Fruit fly (Drosophila melanogaster) whole organism, wandering third instar larva: Measurements from ENCODE around the gene CG12607.

Source experiments
- CG32264 ChIP-seq: fragments of 200-800 bp; sonication (Bioruptor generic); optimal IDR thresholded peaks from 2 replicates; lab custom pipeline; 2016; ENCODE audit warnings: missing biosample characterization, missing genetic modification characterization
- CG9705 ChIP-seq: fragments of 200-800 bp; sonication (Bioruptor generic); optimal IDR thresholded peaks from 2 replicates; lab custom pipeline; 2018; ENCODE audit warnings: missing biosample characterization, mild to moderate bottlenecking, missing genetic modification characterization
- CrebA ChIP-seq: fragments of 200-800 bp; sonication (Bioruptor generic); optimal IDR thresholded peaks from 2 replicates; lab custom pipeline; 2016; ENCODE audit warnings: missing biosample characterization, mild to moderate bottlenecking, missing genetic modification characterization, borderline replicate concordance
- Dfd ChIP-seq: fragments of >200 bp; optimal IDR thresholded peaks from 2 replicates; lab custom pipeline; 2017; ENCODE audit warnings: missing biosample characterization, missing genetic modification characterization
- GATAd ChIP-seq: sonication (Bioruptor generic); optimal IDR thresholded peaks from 2 replicates; lab custom pipeline; 2016; ENCODE audit warnings: missing biosample characterization, missing genetic modification characterization
- HLH106 ChIP-seq: fragments of 200-800 bp; optimal IDR thresholded peaks from 3 replicates; lab custom pipeline; 2019; ENCODE audit warnings: missing biosample characterization, mild to moderate bottlenecking, missing genetic modification characterization, moderate library complexity
- Hnf4 ChIP-seq: fragments of 200-800 bp; sonication (Bioruptor generic); optimal IDR thresholded peaks from 2 replicates; lab custom pipeline; 2016; ENCODE audit warnings: missing biosample characterization, mild to moderate bottlenecking, missing genetic modification characterization
- Hr83 ChIP-seq: fragments of 200-300 bp; sonication (Bioruptor generic); optimal IDR thresholded peaks from 2 replicates; lab custom pipeline; 2016; ENCODE audit warnings: missing biosample characterization, mild to moderate bottlenecking, missing genetic modification characterization, moderate library complexity; ENCODE audit not compliant: poor library complexity, severe bottlenecking
- Mio ChIP-seq: sonication (Bioruptor generic); optimal IDR thresholded peaks from 2 replicates; lab custom pipeline; 2016; ENCODE audit warnings: missing biosample characterization, missing genetic modification characterization
- Myc ChIP-seq: fragments of >200 bp; optimal IDR thresholded peaks from 2 replicates; lab custom pipeline; 2017
- N ChIP-seq: fragments of >200 bp; optimal IDR thresholded peaks from 2 replicates; lab custom pipeline; 2018; ENCODE audit warnings: missing biosample characterization, missing external identifiers, missing genetic modification characterization
- OdsH ChIP-seq: fragments of 200-800 bp; sonication (Bioruptor generic); optimal IDR thresholded peaks from 2 replicates; lab custom pipeline; 2016; ENCODE audit warnings: missing biosample characterization, mild to moderate bottlenecking, missing genetic modification characterization
- Sp1 ChIP-seq: fragments of 200-800 bp; sonication (Bioruptor generic); optimal IDR thresholded peaks from 3 replicates; lab custom pipeline; 2019; ENCODE audit warnings: missing biosample characterization, mild to moderate bottlenecking, missing genetic modification characterization, moderate library complexity
- Vsx2 ChIP-seq: fragments of 200-300, 225-300 bp; sonication (Bioruptor generic); optimal IDR thresholded peaks from 2 replicates; lab custom pipeline; 2018; ENCODE audit warnings: missing biosample characterization, missing genetic modification characterization; ENCODE audit not compliant: partially characterized antibody
- br ChIP-seq: fragments of 200-800 bp; sonication (Bioruptor generic); optimal IDR thresholded peaks from 2 replicates; lab custom pipeline; 2016; ENCODE audit warnings: missing biosample characterization, missing genetic modification characterization
- brk ChIP-seq: fragments of 200-800 bp; sonication (Bioruptor generic); optimal IDR thresholded peaks from 2 replicates; lab custom pipeline; 2016; ENCODE audit warnings: missing biosample characterization, mild to moderate bottlenecking, missing genetic modification characterization
- dl ChIP-seq, 2 experiments: fragments of 175-275, 200-275 bp in 1 of 2; fragments of 200-275 bp in 1 of 2; sonication (Bioruptor generic); optimal IDR thresholded peaks; lab custom pipeline; 2018; ENCODE audit warnings: mild to moderate bottlenecking in 2 of 2, missing biosample characterization in 2 of 2, missing genetic modification characterization in 2 of 2, moderate library complexity in 2 of 2; ENCODE audit not compliant: partially characterized antibody in 2 of 2, insufficient read depth in 1 of 2
- dmrt93B ChIP-seq: fragments of 200-800 bp; sonication (Bioruptor generic); optimal IDR thresholded peaks from 2 replicates; lab custom pipeline; 2018; ENCODE audit warnings: missing biosample characterization, mild to moderate bottlenecking, missing genetic modification characterization
- dsf ChIP-seq: sonication (Bioruptor generic); optimal IDR thresholded peaks from 2 replicates; lab custom pipeline; 2016; ENCODE audit warnings: missing biosample characterization, missing genetic modification characterization, borderline replicate concordance
- ey ChIP-seq: fragments of 200-800 bp; sonication (Bioruptor generic); optimal IDR thresholded peaks from 2 replicates; lab custom pipeline; 2016; ENCODE audit warnings: missing biosample characterization, missing genetic modification characterization
- foxo ChIP-seq, 2 experiments: fragments of 200-800 bp; sonication (Bioruptor generic); optimal IDR thresholded peaks; 2 replicates in 1 of 2; 3 replicates in 1 of 2; lab custom pipeline; 2016 to 2017; ENCODE audit warnings: missing biosample characterization in 2 of 2, missing genetic modification characterization in 2 of 2
- fru ChIP-seq: fragments of 200-800 bp; sonication (Bioruptor generic); optimal IDR thresholded peaks from 3 replicates; lab custom pipeline; 2016; ENCODE audit warnings: missing biosample characterization, mild to moderate bottlenecking, missing genetic modification characterization
- h ChIP-seq: fragments of 200-800 bp; sonication (Bioruptor generic); optimal IDR thresholded peaks from 3 replicates; lab custom pipeline; 2016; ENCODE audit warnings: missing biosample characterization, mild to moderate bottlenecking, missing genetic modification characterization
- jim ChIP-seq: fragments of 175-275, 200-325 bp; sonication (Bioruptor generic); optimal IDR thresholded peaks from 2 replicates; lab custom pipeline; 2016; ENCODE audit warnings: missing biosample characterization, mild to moderate bottlenecking, missing genetic modification characterization
- psq ChIP-seq: fragments of 200-800 bp; sonication (Bioruptor generic); optimal IDR thresholded peaks from 3 replicates; lab custom pipeline; 2017; ENCODE audit warnings: missing biosample characterization, mild to moderate bottlenecking, missing genetic modification characterization, moderate library complexity
- rgr ChIP-seq: fragments of 200-800 bp; sonication (Bioruptor generic); optimal IDR thresholded peaks from 3 replicates; lab custom pipeline; 2016; ENCODE audit warnings: missing biosample characterization, mild to moderate bottlenecking, missing genetic modification characterization
- sage ChIP-seq: fragments of 200-800 bp; sonication (Bioruptor generic); optimal IDR thresholded peaks from 2 replicates; lab custom pipeline; 2016; ENCODE audit warnings: missing biosample characterization, mild to moderate bottlenecking, missing genetic modification characterization
- sv ChIP-seq: fragments of 200-800 bp; sonication (Bioruptor generic); optimal IDR thresholded peaks from 3 replicates; lab custom pipeline; 2016; ENCODE audit warnings: missing biosample characterization, missing genetic modification characterization
- tai ChIP-seq: sonication (Bioruptor generic); optimal IDR thresholded peaks from 2 replicates; lab custom pipeline; 2016; ENCODE audit warnings: missing biosample characterization, missing genetic modification characterization
- usp ChIP-seq: fragments of >200 bp; optimal IDR thresholded peaks from 2 replicates; lab custom pipeline; 2017; ENCODE audit warnings: missing biosample characterization, missing genetic modification characterization
- woc ChIP-seq: sonication (Bioruptor generic); optimal IDR thresholded peaks from 2 replicates; lab custom pipeline; 2016; ENCODE audit warnings: missing biosample characterization, mild to moderate bottlenecking, missing genetic modification characterization

The CG12607 gene

dm6 chr3L:4466530-4466929, 20.2 kb downstream of the CG12607 start, which contains the start of gene CG32241:
Gene CG32241, minus strand, starts transcription at chr3L:4466630.
- TF ChIP-seq N (GFP tag; lab: Kevin White, UChicago) (no peak), Hr83 (no peak), Sp1 (GFP tag; lab: Kevin White, UChicago) (no peak), CG32264 (GFP tag; lab: Kevin White, UChicago) (no peak), foxo (GFP tag; optimal IDR thresholded peaks at IDR 0.05; lab: Kevin White, UChicago) (no peak), jim (GFP tag; lab: Kevin White, UChicago) (no peak), Myc (lab: Kevin White, UChicago) (no peak), ey (no peak), h (GFP tag; lab: Kevin White, UChicago) (no peak), dmrt93B (GFP tag; lab: Kevin White, UChicago) (no peak), sv (no peak), CrebA (GFP tag; lab: Kevin White, UChicago) (no peak), Vsx2 (no peak), brk (GFP tag; lab: Kevin White, UChicago) (no peak), dl (GFP tag; optimal IDR thresholded peaks at IDR 0.05; lab: Kevin White, UChicago; ENCODE audit: insufficient read depth in 1 of 2, partially characterized antibody in 2 of 2) (no peak), fru (GFP tag; lab: Kevin White, UChicago) (no peak), tai (GFP tag; lab: Kevin White, UChicago) (no peak), usp (no peak), br (GFP tag; lab: Kevin White, UChicago) (no peak)

- TF ChIP-seq br (GFP tag; lab: Kevin White, UChicago) = no peak
- TF ChIP-seq Dfd (GFP tag; lab: Kevin White, UChicago) = no peak
- no peak for TF ChIP-seq tai (GFP tag; lab: Kevin White, UChicago)
- TF ChIP-seq foxo (GFP tag; optimal IDR thresholded peaks at IDR 0.05; lab: Kevin White, UChicago) = no peak
- no peak for TF ChIP-seq CG32264 (GFP tag; lab: Kevin White, UChicago)
- no peak for TF ChIP-seq usp
- TF ChIP-seq Hnf4 (GFP tag; lab: Kevin White, UChicago) = no peak
- no peak for TF ChIP-seq CG9705 (GFP tag; lab: Kevin White, UChicago)
- no peak for TF ChIP-seq rgr (GFP tag; lab: Kevin White, UChicago)
- no peak for TF ChIP-seq psq (GFP tag; lab: Kevin White, UChicago)
- no peak for TF ChIP-seq h (GFP tag; lab: Kevin White, UChicago)
These were observed 23.3 kb downstream of the CG12607 start, which contains the start of gene CG32249 for dm6 chr3L:4469701-4470100. Gene CG32249, plus strand, starts transcription at chr3L:4470001.

dm6 chr3L:4471449-4471848, 25.1 kb downstream of the CG12607 start, which contains the start of gene CG32248:
Gene CG32248, plus strand, starts transcription at chr3L:4471749.
- TF ChIP-seq Hnf4 (GFP tag; lab: Kevin White, UChicago) = no peak
- TF ChIP-seq Sp1 (GFP tag; lab: Kevin White, UChicago) = no peak
- TF ChIP-seq tai (GFP tag; lab: Kevin White, UChicago) = no peak
- no peak for TF ChIP-seq HLH106 (tag; lab: Kevin White, UChicago)
- TF ChIP-seq br (GFP tag; lab: Kevin White, UChicago) = no peak
- no peak for TF ChIP-seq CG9705 (GFP tag; lab: Kevin White, UChicago)
- no peak for TF ChIP-seq fru (GFP tag; lab: Kevin White, UChicago)
- TF ChIP-seq OdsH (GFP tag; lab: Kevin White, UChicago) = no peak
- TF ChIP-seq foxo (GFP tag; optimal IDR thresholded peaks at IDR 0.05; lab: Kevin White, UChicago) = no peak
- TF ChIP-seq dsf = no peak
- no peak for TF ChIP-seq GATAd (GFP tag; lab: Kevin White, UChicago)
- no peak for TF ChIP-seq Mio (GFP tag; lab: Kevin White, UChicago)
- no peak for TF ChIP-seq CG32264 (GFP tag; lab: Kevin White, UChicago)
- TF ChIP-seq dl (GFP tag; optimal IDR thresholded peaks at IDR 0.05; lab: Kevin White, UChicago; ENCODE audit: insufficient read depth in 1 of 2, partially characterized antibody in 2 of 2) = no peak
- TF ChIP-seq ey = no peak
- no peak for TF ChIP-seq usp
- no peak for TF ChIP-seq N (GFP tag; lab: Kevin White, UChicago)
- no peak for TF ChIP-seq jim (GFP tag; lab: Kevin White, UChicago)
- no peak for TF ChIP-seq sage
- TF ChIP-seq woc (GFP tag; lab: Kevin White, UChicago) = no peak

dm6 chr3L:4472768-4473167, 26.4 kb downstream of the CG12607 start, which contains the start of gene CG11349:
Gene CG11349, plus strand, starts transcription at chr3L:4473068.
- TF ChIP-seq CrebA (GFP tag; lab: Kevin White, UChicago) = no peak
- no peak for TF ChIP-seq Hnf4 (GFP tag; lab: Kevin White, UChicago)
- TF ChIP-seq Hr83 = no peak
